Fruit fly (Drosophila melanogaster): ENCODE results near the gene gpp.

dm6 chr3R:6410412-6411225, 4.0 kb downstream of the gpp start:
- TF ChIP-seq brk (GFP tag; optimal IDR thresholded peaks at IDR 0.05) (peak; percentile 48), Hnf4 (GFP tag; optimal IDR thresholded peaks at IDR 0.05) (no peak), usp (GFP tag; optimal IDR thresholded peaks at IDR 0.05) (no peak), dl (GFP tag; optimal IDR thresholded peaks at IDR 0.05; ENCODE audit: insufficient read depth in 1 of 2, partially characterized antibody in 2 of 2) (no peak), Myc (optimal IDR thresholded peaks at IDR 0.05) (no peak), psq (GFP tag; optimal IDR thresholded peaks at IDR 0.05) (peak; percentile 91)

Measured in whole organism, wandering third instar larva.